Fruit fly (Drosophila melanogaster): Measurements from ENCODE around the gene CG17122.

CG17122 gene

DNA sequence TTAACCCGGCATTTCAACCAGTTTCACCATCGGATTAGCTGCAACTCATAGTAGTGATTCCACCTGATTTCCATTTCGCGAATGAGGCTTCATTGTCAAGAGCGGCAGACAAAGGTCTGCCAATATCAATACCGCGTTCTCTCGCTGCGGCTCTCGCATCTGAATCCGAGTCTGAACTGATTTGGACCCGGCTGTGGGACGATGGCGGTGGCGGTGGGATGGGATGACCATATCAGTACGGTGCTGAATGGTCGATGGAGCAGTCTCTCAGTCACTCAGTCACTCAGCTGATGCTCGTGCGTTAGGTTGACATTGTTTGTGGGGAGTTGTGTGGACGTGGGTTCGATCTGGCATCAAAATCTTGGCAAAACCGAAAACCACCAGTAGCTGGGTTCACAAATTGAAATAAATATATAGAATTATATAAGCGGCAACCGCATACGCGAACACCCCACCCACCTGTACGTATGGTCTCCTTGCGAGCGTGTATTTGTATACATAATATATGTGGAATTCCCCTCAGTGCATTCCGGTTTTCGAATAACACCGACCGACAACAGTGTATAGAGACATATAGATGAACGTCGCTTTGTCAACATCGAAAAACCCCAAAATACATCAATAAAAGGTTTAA, 41.9 kb upstream of the CG17122 start, which contains the start of gene Spn77Ba (continued):
- peak; percentile 42 for TF ChIP-seq CG8281 (tag; optimal IDR thresholded peaks at IDR 0.05)
- no peak for TF ChIP-seq CHES-1-like (GFP tag; optimal IDR thresholded peaks at IDR 0.05)
- TF ChIP-seq Opbp (GFP tag; IDR thresholded peaks at IDR 0.05; ENCODE audit: partially characterized antibody): no peak
- TF ChIP-seq insv (GFP tag; optimal IDR thresholded peaks at IDR 0.05): no peak
- TF ChIP-seq CG2129 (GFP tag; IDR thresholded peaks at IDR 0.05; ENCODE audit: partially characterized antibody): no peak
- no peak for TF ChIP-seq cad (GFP tag; optimal IDR thresholded peaks at IDR 0.05)
- no peak for TF ChIP-seq CG4282 (GFP tag; optimal IDR thresholded peaks at IDR 0.05)
- TF ChIP-seq ranshi (GFP tag; IDR thresholded peaks at IDR 0.05): no peak
- peak; percentile 53 for TF ChIP-seq Drgx (GFP tag; IDR thresholded peaks at IDR 0.05)
- no peak for TF ChIP-seq CG8388 (GFP tag; optimal IDR thresholded peaks at IDR 0.05)
- TF ChIP-seq ftz-f1 (GFP tag; optimal IDR thresholded peaks at IDR 0.05): no peak
- TF ChIP-seq CG12769 (tag; optimal IDR thresholded peaks at IDR 0.05): peak; percentile 35
- no peak for TF ChIP-seq CG18619 (GFP tag; optimal IDR thresholded peaks at IDR 0.05)
- TF ChIP-seq Taf1 (GFP tag; IDR thresholded peaks at IDR 0.05): no peak
- TF ChIP-seq CG12071 (GFP tag; optimal IDR thresholded peaks at IDR 0.05): no peak
- TF ChIP-seq Six4 (GFP tag; optimal IDR thresholded peaks at IDR 0.05): no peak
- no peak for TF ChIP-seq crc (GFP tag; optimal IDR thresholded peaks at IDR 0.05)
- TF ChIP-seq CG10147 (GFP tag; optimal IDR thresholded peaks at IDR 0.05): no peak
- peak; percentile 18; the same call in 1 of the 2 replicates for TF ChIP-seq Adf1 (GFP tag; IDR thresholded peaks at IDR 0.05)
- no peak for TF ChIP-seq CG42726 (GFP tag; IDR thresholded peaks at IDR 0.05; ENCODE audit: partially characterized antibody)
- no peak for TF ChIP-seq CG11723 (GFP tag; optimal IDR thresholded peaks at IDR 0.05)
- no peak for TF ChIP-seq pan (optimal IDR thresholded peaks at IDR 0.05)
- no peak for TF ChIP-seq pan (GFP tag; optimal IDR thresholded peaks at IDR 0.05 in 1 of 2, IDR thresholded peaks at IDR 0.05 in 1 of 2)
- no peak for TF ChIP-seq Fer3 (tag; optimal IDR thresholded peaks at IDR 0.05)
- TF ChIP-seq sisA (GFP tag; IDR thresholded peaks at IDR 0.05): no peak
- TF ChIP-seq Max (GFP tag; optimal IDR thresholded peaks at IDR 0.05): no peak
- no peak for TF ChIP-seq prd (optimal IDR thresholded peaks at IDR 0.05)
- no peak for TF ChIP-seq prd (GFP tag; IDR thresholded peaks at IDR 0.05)
- no peak for TF ChIP-seq Atf-2 (GFP tag; optimal IDR thresholded peaks at IDR 0.05)
- TF ChIP-seq CG9609 (GFP tag; optimal IDR thresholded peaks at IDR 0.05): no peak
- no peak for TF ChIP-seq maf-S (GFP tag; optimal IDR thresholded peaks at IDR 0.05)
- TF ChIP-seq Dref (GFP tag; IDR thresholded peaks at IDR 0.05): no peak
- TF ChIP-seq Lim3 (GFP tag; IDR thresholded peaks at IDR 0.05): no peak
- no peak for TF ChIP-seq dysf (GFP tag; IDR thresholded peaks at IDR 0.05)
- TF ChIP-seq pho (GFP tag; optimal IDR thresholded peaks at IDR 0.05): no peak
- no peak for TF ChIP-seq Sry-δ (GFP tag; optimal IDR thresholded peaks at IDR 0.05)
- TF ChIP-seq al (GFP tag; IDR thresholded peaks at IDR 0.05): no peak
- TF ChIP-seq CG6272 (GFP tag; IDR thresholded peaks at IDR 0.05): no peak
- TF ChIP-seq Xrp1 (GFP tag; IDR thresholded peaks at IDR 0.05): no peak
- no peak for TF ChIP-seq CG4360 (GFP tag; IDR thresholded peaks at IDR 0.05)
- TF ChIP-seq GATAe (GFP tag; conservative IDR thresholded peaks at IDR 0.05): no peak
- no peak for TF ChIP-seq CG33213 (GFP tag; optimal IDR thresholded peaks at IDR 0.05)
- TF ChIP-seq zen2 (GFP tag; IDR thresholded peaks at IDR 0.05; ENCODE audit: partially characterized antibody): no peak
- no peak for TF ChIP-seq exex (tag; optimal IDR thresholded peaks at IDR 0.05)
- no peak for TF ChIP-seq bbx (GFP tag; IDR thresholded peaks at IDR 0.05; ENCODE audit: partially characterized antibody)
- TF ChIP-seq CG17568 (GFP tag; optimal IDR thresholded peaks at IDR 0.05): no peak
- TF ChIP-seq CG1529 (GFP tag; optimal IDR thresholded peaks at IDR 0.05): no peak
- no peak for TF ChIP-seq CG15479 (GFP tag; optimal IDR thresholded peaks at IDR 0.05)
- TF ChIP-seq chinmo (GFP tag; IDR thresholded peaks at IDR 0.05; ENCODE audit: partially characterized antibody): 0 out of 4 replicates have a peak, but pooled peaks have one; percentile 50
- TF ChIP-seq CG9727 (GFP tag; optimal IDR thresholded peaks at IDR 0.05): no peak
- TF ChIP-seq CG34422 (GFP tag; IDR thresholded peaks at IDR 0.05): 0 out of 3 replicates have a peak, but pooled peaks have one; percentile 28

Measured in whole organism, embryonic.